Worm (Caenorhabditis elegans) whole organism, L4 larva: Measurements from ENCODE around the gene H34I24.2.
A peak's percentile ranks its signal among the peaks of the same experiment; 100 is the strongest.

Source experiments
- F10B5.3 ChIP-seq: sonication (generic microtip); optimal IDR thresholded peaks from 2 replicates; lab custom pipeline; 2016; ENCODE audit warnings: mild to moderate bottlenecking, missing genetic modification characterization, missing compliant biosample characterization
- F37D6.2 ChIP-seq: sonication (generic microtip); optimal IDR thresholded peaks from 2 replicates; lab custom pipeline; 2016; ENCODE audit warnings: mild to moderate bottlenecking, missing genetic modification characterization, missing compliant biosample characterization
- F44E2.7 ChIP-seq: fragments of 200-800 bp; sonication (Bioruptor generic); IDR thresholded peaks from 2 replicates; pipeline ENCODE4 v2.1.2; 2022; ENCODE audit warnings: missing genetic modification characterization, missing compliant biosample characterization
- F49E8.2 ChIP-seq: sonication (generic microtip); optimal IDR thresholded peaks from 2 replicates; lab custom pipeline; 2016; ENCODE audit warnings: missing compliant biosample characterization, mild to moderate bottlenecking, missing genetic modification characterization, borderline replicate concordance
- R02D3.7 ChIP-seq: fragments of 150-350 bp; sonication (generic microtip); optimal IDR thresholded peaks from 3 replicates; lab custom pipeline; 2014; ENCODE audit warnings: missing biosample characterization, missing genetic modification characterization
- T26A8.4 ChIP-seq: fragments of 200-800 bp; sonication (Bioruptor generic); IDR thresholded peaks from 2 replicates; pipeline ENCODE4 v1.3.6; 2022; ENCODE audit warnings: missing genetic modification characterization, missing compliant biosample characterization
- Y75B8A.6 ChIP-seq: fragments of 200-800 bp; sonication (Bioruptor generic); IDR thresholded peaks from 2 replicates; pipeline ENCODE4 v1.3.6; 2022; ENCODE audit warnings: missing genetic modification reagents, missing genetic modification characterization, missing compliant biosample characterization
- ZK546.5 ChIP-seq, 2 experiments: sonication (generic microtip); optimal IDR thresholded peaks; 2 replicates each; lab custom pipeline; 2017; ENCODE audit warnings: missing biosample characterization in 2 of 2, missing genetic modification characterization in 2 of 2
- aha-1 ChIP-seq: fragments of 150-350 bp; peaks from one replicate; lab custom pipeline; 2014; ENCODE audit warnings: missing biosample characterization, missing genetic modification characterization
- aly-2 ChIP-seq: sonication (generic microtip); optimal IDR thresholded peaks from 2 replicates; lab custom pipeline; 2018; ENCODE audit warnings: missing biosample characterization, missing genetic modification characterization
- ama-1 ChIP-seq: fragments of 150-350 bp; optimal IDR thresholded peaks from 2 replicates; lab custom pipeline; 2014; ENCODE audit warnings: inconsistent platforms, mixed read lengths
- attf-4 ChIP-seq: sonication (generic microtip); optimal IDR thresholded peaks from 3 replicates; lab custom pipeline; 2017; ENCODE audit warnings: missing biosample characterization, missing genetic modification characterization
- ceh-20 ChIP-seq: fragments of 200-800 bp; sonication (Bioruptor generic); IDR thresholded peaks from 2 replicates; pipeline ENCODE4 v1.3.6; 2022; ENCODE audit warnings: missing genetic modification reagents, missing genetic modification characterization, missing compliant biosample characterization
- ceh-82 ChIP-seq: sonication (generic microtip); optimal IDR thresholded peaks from 2 replicates; lab custom pipeline; 2017; ENCODE audit warnings: missing biosample characterization, missing genetic modification characterization
- daf-12 ChIP-seq: fragments of 150-350 bp; optimal IDR thresholded peaks from 2 replicates; lab custom pipeline; 2014; ENCODE audit warnings: missing biosample characterization, missing genetic modification reagents, missing genetic modification characterization
- daf-19 ChIP-seq: fragments of 200-800 bp; sonication (Bioruptor generic); conservative IDR thresholded peaks from 2 replicates; pipeline ENCODE4 v1.3.6; 2022; ENCODE audit warnings: missing genetic modification characterization, missing compliant biosample characterization
- dmd-8 ChIP-seq: fragments of 200-800 bp; sonication (Bioruptor generic); IDR thresholded peaks from 2 replicates; pipeline ENCODE4 v1.3.6; 2022; ENCODE audit warnings: missing genetic modification characterization, missing compliant biosample characterization
- dve-1 ChIP-seq: sonication (generic microtip); optimal IDR thresholded peaks from 2 replicates; lab custom pipeline; 2017; ENCODE audit warnings: antibody characterized with exemption, mild to moderate bottlenecking, missing genetic modification characterization, missing compliant biosample characterization; ENCODE audit not compliant: insufficient read depth
- fos-1 ChIP-seq: fragments of 150-350 bp; optimal IDR thresholded peaks from 2 replicates; lab custom pipeline; 2014; ENCODE audit warnings: missing biosample characterization, missing genetic modification characterization
- hif-1 ChIP-seq, 2 experiments: sonication (generic microtip); optimal IDR thresholded peaks; 2 replicates each; lab custom pipeline; 2016 to 2017; ENCODE audit warnings: missing compliant biosample characterization in 2 of 2, missing genetic modification characterization in 2 of 2, missing genetic modification reagents in 2 of 2, missing genotype in 2 of 2, mild to moderate bottlenecking in 1 of 2
- hlh-11 ChIP-seq: fragments of 200-800 bp; sonication (Bioruptor generic); optimal IDR thresholded peaks from 2 replicates; lab custom pipeline; 2018; ENCODE audit warnings: mild to moderate bottlenecking, missing genetic modification characterization, missing compliant biosample characterization
- hlh-30 ChIP-seq: sonication (generic microtip); optimal IDR thresholded peaks from 2 replicates; lab custom pipeline; 2017; ENCODE audit warnings: antibody characterized with exemption, mild to moderate bottlenecking, missing genetic modification characterization, missing compliant biosample characterization; ENCODE audit not compliant: insufficient read depth
- jun-1 ChIP-seq: fragments of 150-350 bp; optimal IDR thresholded peaks from 2 replicates; lab custom pipeline; 2014; ENCODE audit warnings: missing biosample characterization, missing genetic modification reagents, missing genetic modification characterization
- lim-7 ChIP-seq: fragments of 200-800 bp; sonication (Bioruptor generic); IDR thresholded peaks from 2 replicates; pipeline ENCODE4 v1.3.6; 2022; ENCODE audit warnings: missing genetic modification characterization, missing compliant biosample characterization
- lin-15B ChIP-seq: fragments of 150-350 bp; sonication (generic microtip); optimal IDR thresholded peaks from 3 replicates; lab custom pipeline; 2014; ENCODE audit warnings: missing biosample characterization, missing genetic modification characterization
- lin-38 ChIP-seq: fragments of 200-800 bp; sonication (Bioruptor generic); IDR thresholded peaks from 2 replicates; pipeline ENCODE4 v1.3.6; 2022; ENCODE audit warnings: missing genetic modification reagents, missing genetic modification characterization, missing compliant biosample characterization
- lir-3 ChIP-seq: sonication (generic microtip); optimal IDR thresholded peaks from 2 replicates; lab custom pipeline; 2016; ENCODE audit warnings: mild to moderate bottlenecking, missing genetic modification characterization, missing compliant biosample characterization
- lsy-2 ChIP-seq, 2 experiments: fragments of 150-350 bp in 1 of 2; sonication (generic microtip) in 1 of 2; optimal IDR thresholded peaks; 2 replicates each; lab custom pipeline; 2014 to 2017; ENCODE audit warnings: missing biosample characterization in 2 of 2, missing genetic modification characterization in 2 of 2
- madf-9 ChIP-seq: fragments of 200-800 bp; sonication (Bioruptor generic); conservative IDR thresholded peaks from 2 replicates; pipeline ENCODE4 v1.3.6; 2022; ENCODE audit warnings: missing genetic modification reagents, missing genetic modification characterization, missing compliant biosample characterization
- mdl-1 ChIP-seq, 2 experiments: fragments of 150-350 bp in 1 of 2; sonication (generic microtip) in 1 of 2; optimal IDR thresholded peaks; 2 replicates each; lab custom pipeline; 2014 to 2017; ENCODE audit warnings: missing biosample characterization in 2 of 2, missing genetic modification characterization in 2 of 2
- mdt-29 ChIP-seq: fragments of 200-800 bp; sonication (Bioruptor generic); IDR thresholded peaks from 2 replicates; pipeline ENCODE4 v1.3.6; 2022; ENCODE audit warnings: missing genetic modification reagents, missing genetic modification characterization, missing compliant biosample characterization
- mep-1 ChIP-seq: fragments of 150-350 bp; sonication (generic microtip); optimal IDR thresholded peaks from 3 replicates; lab custom pipeline; 2014; ENCODE audit warnings: missing biosample characterization, missing genetic modification characterization
- mxl-3 ChIP-seq: fragments of 200-800 bp; sonication (Bioruptor generic); optimal IDR thresholded peaks from 2 replicates; lab custom pipeline; 2018; ENCODE audit warnings: mild to moderate bottlenecking, missing genetic modification characterization, missing compliant biosample characterization
- nhr-102 ChIP-seq: sonication (generic microtip); optimal IDR thresholded peaks from 2 replicates; lab custom pipeline; 2016; ENCODE audit warnings: mild to moderate bottlenecking, missing genetic modification characterization, moderate library complexity, missing compliant biosample characterization
- nhr-111 ChIP-seq: fragments of 200-800 bp; sonication (Bioruptor generic); optimal IDR thresholded peaks from 2 replicates; lab custom pipeline; 2018; ENCODE audit warnings: mild to moderate bottlenecking, missing genetic modification characterization, missing compliant biosample characterization
- nhr-6 ChIP-seq: fragments of 150-350 bp; optimal IDR thresholded peaks from 2 replicates; lab custom pipeline; 2014; ENCODE audit warnings: missing biosample characterization, missing genetic modification characterization
- nhr-76 ChIP-seq: fragments of 150-350 bp; optimal IDR thresholded peaks from 2 replicates; lab custom pipeline; 2014; ENCODE audit warnings: missing biosample characterization, missing genetic modification characterization
- nhr-77 ChIP-seq: fragments of 150-350 bp; optimal IDR thresholded peaks from 2 replicates; lab custom pipeline; 2014; ENCODE audit warnings: missing biosample characterization, missing genetic modification characterization
- pha-4 ChIP-seq, 2 experiments: fragments of 150-350 bp in 1 of 2; fragments of 200-800 bp in 1 of 2; sonication (Bioruptor generic) in 1 of 2; IDR thresholded peaks in 1 of 2; optimal IDR thresholded peaks in 1 of 2; 2 replicates each; pipeline versions ENCODE4 v1.3.6 to Lab custom; 2014 to 2022; ENCODE audit warnings: missing genetic modification characterization in 2 of 2, missing genetic modification reagents in 2 of 2, missing biosample characterization in 1 of 2, missing compliant biosample characterization in 1 of 2
- saeg-2 ChIP-seq: fragments of 200-800 bp; sonication (Bioruptor generic); IDR thresholded peaks from 2 replicates; pipeline ENCODE4 v1.3.6; 2022; ENCODE audit warnings: missing genetic modification reagents, missing genetic modification characterization, missing compliant biosample characterization
- sdz-12 ChIP-seq: fragments of 200-800 bp; sonication (Bioruptor generic); optimal IDR thresholded peaks from 2 replicates; lab custom pipeline; 2018; ENCODE audit warnings: mild to moderate bottlenecking, missing genetic modification characterization, missing compliant biosample characterization
- snpc-4 ChIP-seq: fragments of 150-350 bp; optimal IDR thresholded peaks from 2 replicates; lab custom pipeline; 2014; ENCODE audit warnings: missing biosample characterization, missing genetic modification characterization
- spr-1 ChIP-seq: sonication (generic microtip); optimal IDR thresholded peaks from 2 replicates; lab custom pipeline; 2016; ENCODE audit warnings: mild to moderate bottlenecking, missing genetic modification characterization, missing compliant biosample characterization
- tag-97 ChIP-seq: fragments of 200-800 bp; sonication (Bioruptor generic); IDR thresholded peaks from 2 replicates; pipeline ENCODE4 v1.3.6; 2022; ENCODE audit warnings: missing genetic modification characterization, missing compliant biosample characterization
- unc-62 ChIP-seq, 3 experiments: fragments of 150-350 bp in 1 of 3; sonication (generic microtip); optimal IDR thresholded peaks in 2 of 3; peaks in 1 of 3; 1 replicate in 1 of 3; 2 replicates in 2 of 3; lab custom pipeline; 2014 to 2017; ENCODE audit warnings: missing biosample characterization in 3 of 3, missing genetic modification characterization in 3 of 3, missing genetic modification reagents in 3 of 3, missing genotype in 1 of 3
- vab-7 ChIP-seq: fragments of 200-800 bp; sonication (Bioruptor generic); IDR thresholded peaks from 2 replicates; pipeline ENCODE4 v1.3.6; 2022; ENCODE audit warnings: missing genetic modification reagents, missing genetic modification characterization, missing compliant biosample characterization
- zag-1 ChIP-seq: fragments of 150-350 bp; optimal IDR thresholded peaks from 2 replicates; lab custom pipeline; 2014; ENCODE audit warnings: missing biosample characterization, missing genetic modification characterization
- zip-11 ChIP-seq: fragments of 200-800 bp; sonication (Bioruptor generic); IDR thresholded peaks from 2 replicates; pipeline ENCODE4 v1.3.6; 2022; ENCODE audit warnings: missing genetic modification characterization, missing compliant biosample characterization
- ztf-11 ChIP-seq: fragments of 150-350 bp; optimal IDR thresholded peaks from 2 replicates; lab custom pipeline; 2014; ENCODE audit warnings: missing biosample characterization, missing genetic modification characterization
- ztf-7 ChIP-seq: fragments of 150-350 bp; optimal IDR thresholded peaks from 2 replicates; lab custom pipeline; 2014; ENCODE audit warnings: missing biosample characterization, missing genetic modification characterization

The H34I24.2 gene

DNA sequence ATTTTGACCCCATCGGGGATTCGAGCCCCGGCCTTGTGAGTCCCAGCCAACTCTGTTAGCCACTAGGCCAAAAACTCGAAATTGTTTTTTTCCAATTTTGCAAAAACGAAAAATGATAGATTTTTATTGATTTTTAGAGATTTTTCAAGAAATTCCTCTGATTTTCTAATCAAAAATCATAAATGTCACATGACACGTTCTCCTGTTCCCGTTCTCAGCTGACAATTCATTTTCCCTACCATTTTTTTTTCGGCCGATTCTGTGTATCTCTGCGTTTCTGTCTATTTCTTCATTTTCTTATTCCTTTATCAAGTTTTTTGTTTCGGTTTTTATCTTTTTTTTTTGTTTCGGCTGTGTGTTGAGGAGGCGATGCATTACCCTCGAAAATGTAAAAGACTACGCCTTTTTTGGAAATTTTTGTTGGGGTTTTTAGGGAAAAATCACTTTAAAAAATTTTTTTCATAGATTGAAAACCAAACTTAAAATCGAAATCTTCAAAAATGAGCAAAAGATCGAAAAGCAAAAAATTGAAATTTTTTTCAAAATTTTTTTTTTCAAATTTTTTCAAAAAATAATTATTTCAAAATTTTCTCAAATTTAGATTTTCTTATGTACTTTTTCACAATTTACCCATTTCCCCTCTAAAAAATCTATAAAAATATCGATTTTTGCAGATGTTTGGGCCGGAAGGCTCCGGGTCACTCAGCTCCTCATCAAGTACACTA lies 32.5 kb downstream of the H34I24.2 start, which contains the start of gene klf-1 (continued):
- TF ChIP-seq nhr-102 (peak; percentile 28), saeg-2 (GFP tag; lab: Robert Waterston, UW) (no peak), snpc-4 (tag; lab: Kevin White, UChicago) (no peak), unc-62 (GFP tag; optimal IDR thresholded peaks at IDR 0.05 in 1 of 2; lab: Kevin White, UChicago) (peak in 1 of 2 experiments; percentile 77), unc-62 (tag; optimal IDR thresholded peaks at IDR 0.05; lab: Kevin White, UChicago) (no peak), ztf-7 (tag; lab: Kevin White, UChicago) (no peak), vab-7 (GFP tag; lab: Robert Waterston, UW) (no peak), hlh-30 (tag; lab: Kevin White, UChicago) (peak; percentile 88), zag-1 (tag; lab: Kevin White, UChicago) (no peak), fos-1 (tag; lab: Kevin White, UChicago) (no peak), ceh-20 (no peak), Y75B8A.6 (GFP tag; lab: Robert Waterston, UW) (no peak), zip-11 (GFP tag; lab: Robert Waterston, UW) (no peak), tag-97 (GFP tag; lab: Robert Waterston, UW) (no peak), attf-4 (no peak), dve-1 (tag; lab: Kevin White, UChicago) (peak; percentile 84), lir-3 (no peak), mdl-1 (tag; optimal IDR thresholded peaks at IDR 0.05; lab: Kevin White, UChicago) (peak in 1 of 2 experiments; percentile 58), aha-1 (tag; lab: Kevin White, UChicago) (peak; percentile 82), nhr-111 (GFP tag; lab: Kevin White, UChicago) (no peak), lin-15B (no peak), ama-1 (no peak), ceh-82 (tag; lab: Kevin White, UChicago) (no peak), sdz-12 (no peak), daf-19 (GFP tag; lab: Robert Waterston, UW) (no peak), mxl-3 (GFP tag; lab: Kevin White, UChicago) (peak; percentile 4), F10B5.3 (no peak), madf-9 (GFP tag; lab: Robert Waterston, UW) (no peak), nhr-77 (tag; lab: Kevin White, UChicago) (peak; percentile 76), F44E2.7 (GFP tag; lab: Robert Waterston, UW) (no peak), mdt-29 (GFP tag; lab: Robert Waterston, UW) (no peak), T26A8.4 (GFP tag; lab: Robert Waterston, UW) (no peak), R02D3.7 (tag; lab: Kevin White, UChicago) (no peak), mep-1 (tag; lab: Kevin White, UChicago) (peak; percentile 39), F37D6.2 (no peak), hlh-11 (tag; lab: Kevin White, UChicago) (peak; percentile 92), hif-1 (tag; optimal IDR thresholded peaks at IDR 0.05; lab: Kevin White, UChicago) (no peak), lim-7 (GFP tag; lab: Robert Waterston, UW) (no peak), ztf-11 (tag; lab: Kevin White, UChicago) (no peak), nhr-6 (tag; lab: Kevin White, UChicago) (no peak), F49E8.2 (tag; lab: Kevin White, UChicago) (no peak), daf-12 (tag; lab: Kevin White, UChicago) (no peak), dmd-8 (no peak), pha-4 (GFP tag; IDR thresholded peaks at IDR 0.05; lab: Robert Waterston, UW) (no peak), pha-4 (tag; optimal IDR thresholded peaks at IDR 0.05; lab: Kevin White, UChicago) (no peak), nhr-76 (tag; lab: Kevin White, UChicago) (no peak), jun-1 (tag; lab: Kevin White, UChicago) (no peak), spr-1 (tag; lab: Kevin White, UChicago) (no peak), lin-38 (GFP tag; lab: Robert Waterston, UW) (no peak; the same call in 1 of the 2 replicates), ZK546.5 (tag; optimal IDR thresholded peaks at IDR 0.05; lab: Kevin White, UChicago) (no peak), aly-2 (tag; lab: Kevin White, UChicago) (no peak), lsy-2 (tag; optimal IDR thresholded peaks at IDR 0.05; lab: Kevin White, UChicago) (peak in 1 of 2 experiments; percentile 48)
